Worm (Caenorhabditis elegans) whole organism, young adult: ENCODE measurements around the gene F31D4.8.
A peak's percentile ranks its signal among the peaks of the same experiment; 100 is the strongest.

Source experiments
- B0035.1 ChIP-seq: sonication (generic microtip); optimal IDR thresholded peaks from 2 replicates; lab custom pipeline; 2016; ENCODE audit warnings: missing genetic modification characterization, mild to moderate bottlenecking, missing compliant biosample characterization, missing genotype, missing genetic modification reagents
- C06A6.2 ChIP-seq: fragments of 200-800 bp; sonication (Bioruptor generic); conservative IDR thresholded peaks from 2 replicates; pipeline ENCODE4 v1.3.6; 2022; ENCODE audit warnings: missing genetic modification characterization, missing compliant biosample characterization
- F10E7.11 ChIP-seq: sonication (generic microtip); optimal IDR thresholded peaks from 2 replicates; lab custom pipeline; 2017; ENCODE audit warnings: mild to moderate bottlenecking, missing genetic modification characterization, moderate library complexity, missing compliant biosample characterization
- F22D6.2 ChIP-seq: sonication (generic microtip); optimal IDR thresholded peaks from 2 replicates; lab custom pipeline; 2016; ENCODE audit warnings: mild to moderate bottlenecking, missing genetic modification characterization, missing compliant biosample characterization
- F37B4.10 ChIP-seq: fragments of 200-800 bp; sonication (Bioruptor generic); IDR thresholded peaks from 2 replicates; pipeline ENCODE4 v1.3.6; 2022; ENCODE audit warnings: missing genetic modification characterization, missing compliant biosample characterization
- F55B11.4 ChIP-seq: sonication (generic microtip); optimal IDR thresholded peaks from 2 replicates; lab custom pipeline; 2016; ENCODE audit warnings: missing compliant biosample characterization, missing genetic modification characterization, borderline replicate concordance; ENCODE audit not compliant: insufficient read depth
- F57A8.1 ChIP-seq: fragments of 200-800 bp; sonication (Bioruptor generic); optimal IDR thresholded peaks from 2 replicates; lab custom pipeline; 2018; ENCODE audit warnings: mild to moderate bottlenecking, missing genetic modification characterization, moderate library complexity, missing compliant biosample characterization
- F57C9.4 ChIP-seq: sonication (generic microtip); optimal IDR thresholded peaks from 2 replicates; lab custom pipeline; 2017; ENCODE audit warnings: mild to moderate bottlenecking, missing genetic modification characterization, missing compliant biosample characterization
- Y53G8AR.9 ChIP-seq: fragments of 200-800 bp; sonication (Bioruptor generic); conservative IDR thresholded peaks from 2 replicates; pipeline ENCODE4 v1.3.6; 2022; ENCODE audit warnings: missing genetic modification reagents, missing genetic modification characterization, missing compliant biosample characterization
- ZK185.1 ChIP-seq: sonication (generic microtip); optimal IDR thresholded peaks from 2 replicates; lab custom pipeline; 2016; ENCODE audit warnings: mild to moderate bottlenecking, missing genetic modification characterization, missing compliant biosample characterization; ENCODE audit not compliant: poor library complexity, severe bottlenecking
- akir-1 ChIP-seq: fragments of 200-800 bp; sonication (Bioruptor generic); optimal IDR thresholded peaks from 2 replicates; lab custom pipeline; 2018; ENCODE audit warnings: mild to moderate bottlenecking, missing genetic modification characterization, moderate library complexity, missing compliant biosample characterization
- attf-5 ChIP-seq: fragments of 200-800 bp; sonication (Bioruptor generic); optimal IDR thresholded peaks from 2 replicates; lab custom pipeline; 2018; ENCODE audit warnings: mild to moderate bottlenecking, missing genetic modification characterization, missing compliant biosample characterization
- attf-6 ChIP-seq: fragments of 200-800 bp; sonication (Bioruptor generic); IDR thresholded peaks from 2 replicates; pipeline ENCODE4 v1.3.6; 2022; ENCODE audit warnings: missing genetic modification reagents, missing genetic modification characterization, missing compliant biosample characterization
- cebp-1 ChIP-seq, 2 experiments: fragments of 200-800 bp in 1 of 2; sonication (Bioruptor generic) in 1 of 2; sonication (generic microtip) in 1 of 2; IDR thresholded peaks in 1 of 2; optimal IDR thresholded peaks in 1 of 2; 2 replicates each; pipeline versions ENCODE4 v1.3.6 to Lab custom; 2017 to 2022; ENCODE audit warnings: missing compliant biosample characterization in 2 of 2, missing genetic modification characterization in 2 of 2, mild to moderate bottlenecking in 1 of 2, missing genetic modification reagents in 1 of 2, moderate library complexity in 1 of 2
- ceh-100 ChIP-seq: fragments of 200-800 bp; sonication (Bioruptor generic); IDR thresholded peaks from 2 replicates; pipeline ENCODE4 v1.3.6; 2022; ENCODE audit warnings: missing genetic modification reagents, missing genetic modification characterization, missing compliant biosample characterization
- dox-1 ChIP-seq: fragments of 200-800 bp; sonication (Bioruptor generic); IDR thresholded peaks from 2 replicates; pipeline ENCODE4 v1.3.6; 2022; ENCODE audit warnings: missing genetic modification reagents, missing genetic modification characterization, missing compliant biosample characterization
- ekl-4 ChIP-seq: fragments of 200-800 bp; sonication (Bioruptor generic); IDR thresholded peaks from 2 replicates; pipeline ENCODE4 v1.3.6; 2022; ENCODE audit warnings: missing genetic modification reagents, missing genetic modification characterization, missing compliant biosample characterization
- ets-4 ChIP-seq: fragments of 200-800 bp; sonication (Bioruptor generic); optimal IDR thresholded peaks from 2 replicates; lab custom pipeline; 2018; ENCODE audit warnings: mild to moderate bottlenecking, missing genetic modification characterization, missing compliant biosample characterization
- hmg-1.2 ChIP-seq: fragments of 200-800 bp; sonication (Bioruptor generic); IDR thresholded peaks from 2 replicates; pipeline ENCODE4 v1.3.6; 2022; ENCODE audit warnings: missing genetic modification reagents, missing genetic modification characterization, missing compliant biosample characterization
- let-607 ChIP-seq, 2 experiments: fragments of 200-800 bp in 1 of 2; sonication (Bioruptor generic) in 1 of 2; sonication (generic microtip) in 1 of 2; optimal IDR thresholded peaks; 2 replicates each; lab custom pipeline; 2016 to 2018; ENCODE audit warnings: mild to moderate bottlenecking in 2 of 2, missing compliant biosample characterization in 2 of 2, missing genetic modification characterization in 2 of 2, moderate library complexity in 2 of 2, missing genotype in 1 of 2
- lin-35 ChIP-seq, 3 experiments: fragments of 150-350 bp in 2 of 3; sonication (generic microtip) in 1 of 3; optimal IDR thresholded peaks; 2 replicates each; lab custom pipeline; 2014 to 2018; ENCODE audit warnings: missing biosample characterization in 3 of 3, missing genetic modification characterization in 3 of 3, missing genetic modification reagents in 3 of 3
- lin-40 ChIP-seq: sonication (generic microtip); optimal IDR thresholded peaks from 2 replicates; lab custom pipeline; 2016; ENCODE audit warnings: missing genetic modification characterization, mild to moderate bottlenecking, missing compliant biosample characterization, missing genotype, missing genetic modification reagents
- madf-8 ChIP-seq: fragments of 200-800 bp; sonication (Bioruptor generic); conservative IDR thresholded peaks from 2 replicates; pipeline ENCODE4 v1.3.6; 2022; ENCODE audit warnings: missing genetic modification reagents, missing genetic modification characterization, missing compliant biosample characterization
- mcd-1 ChIP-seq: fragments of 200-800 bp; sonication (Bioruptor generic); IDR thresholded peaks from 2 replicates; pipeline ENCODE4 v1.3.6; 2022; ENCODE audit warnings: missing genetic modification reagents, missing genetic modification characterization, missing compliant biosample characterization
- mel-28 ChIP-seq: sonication (generic microtip); optimal IDR thresholded peaks from 2 replicates; lab custom pipeline; 2016; ENCODE audit warnings: borderline replicate concordance, mild to moderate bottlenecking, missing genetic modification characterization, missing compliant biosample characterization
- nhr-27 ChIP-seq: fragments of 200-800 bp; sonication (Bioruptor generic); optimal IDR thresholded peaks from 2 replicates; lab custom pipeline; 2018; ENCODE audit warnings: mild to moderate bottlenecking, missing genetic modification characterization, moderate library complexity, missing compliant biosample characterization
- nhr-80 ChIP-seq: sonication (generic microtip); optimal IDR thresholded peaks from 2 replicates; lab custom pipeline; 2016; ENCODE audit warnings: missing genetic modification characterization, missing compliant biosample characterization
- nhr-90 ChIP-seq: sonication (generic microtip); optimal IDR thresholded peaks from 2 replicates; lab custom pipeline; 2016; ENCODE audit warnings: missing genotype, mild to moderate bottlenecking, missing genetic modification characterization, missing compliant biosample characterization
- pha-4 ChIP-seq: fragments of 150-350 bp; sonication (generic microtip); optimal IDR thresholded peaks from 2 replicates; lab custom pipeline; 2014; ENCODE audit warnings: missing biosample characterization, missing genetic modification reagents, missing genetic modification characterization
- rec-8 ChIP-seq, 2 experiments: sonication (generic microtip); optimal IDR thresholded peaks; 2 replicates each; lab custom pipeline; 2016; ENCODE audit warnings: mild to moderate bottlenecking in 2 of 2, missing genetic modification characterization in 2 of 2, missing genetic modification reagents in 2 of 2, missing genotype in 2 of 2, missing biosample characterization in 1 of 2, missing compliant biosample characterization in 1 of 2, moderate library complexity in 1 of 2
- repo-1 ChIP-seq: sonication (generic microtip); optimal IDR thresholded peaks from 2 replicates; lab custom pipeline; 2017; ENCODE audit warnings: mild to moderate bottlenecking, missing genetic modification characterization, missing compliant biosample characterization
- sea-2 ChIP-seq: fragments of 200-800 bp; sonication (Bioruptor generic); IDR thresholded peaks from 2 replicates; pipeline ENCODE4 v1.3.6; 2022; ENCODE audit warnings: missing genetic modification characterization, missing compliant biosample characterization
- snpc-1.3 ChIP-seq: sonication (generic microtip); optimal IDR thresholded peaks from 2 replicates; lab custom pipeline; 2017; ENCODE audit warnings: missing genetic modification characterization, mild to moderate bottlenecking, missing compliant biosample characterization, antibody characterized with exemption, moderate library complexity, missing genotype, missing genetic modification reagents; ENCODE audit not compliant: insufficient read depth
- snpc-4 ChIP-seq, 5 experiments: fragments of 150-350 bp in 1 of 5; sonication (generic microtip) in 4 of 5; optimal IDR thresholded peaks; 2 replicates each; lab custom pipeline; 2014 to 2018; ENCODE audit warnings: missing genetic modification characterization in 5 of 5, missing biosample characterization in 3 of 5, antibody characterized with exemption in 2 of 5, mild to moderate bottlenecking in 2 of 5, missing compliant biosample characterization in 2 of 5, missing genotype in 2 of 5, moderate library complexity in 2 of 5, missing genetic modification reagents in 1 of 5
- tbp1 ChIP-seq: fragments of 200-800 bp; sonication (Bioruptor generic); optimal IDR thresholded peaks from 2 replicates; lab custom pipeline; 2018; ENCODE audit warnings: mild to moderate bottlenecking, missing genetic modification characterization, missing compliant biosample characterization
- tbx-9 ChIP-seq: sonication (generic microtip); optimal IDR thresholded peaks from 2 replicates; lab custom pipeline; 2016; ENCODE audit warnings: borderline replicate concordance, missing genetic modification characterization, inconsistent platforms, missing compliant biosample characterization
- tlf-1 ChIP-seq: fragments of 200-800 bp; sonication (Bioruptor generic); optimal IDR thresholded peaks from 2 replicates; lab custom pipeline; 2018; ENCODE audit warnings: mild to moderate bottlenecking, missing genetic modification characterization, missing compliant biosample characterization
- ztf-18 ChIP-seq: sonication (generic microtip); optimal IDR thresholded peaks from 2 replicates; lab custom pipeline; 2016; ENCODE audit warnings: missing genotype, mild to moderate bottlenecking, missing genetic modification characterization, missing compliant biosample characterization
- ztf-28 ChIP-seq: fragments of 200-800 bp; sonication (Bioruptor generic); IDR thresholded peaks from 2 replicates; pipeline ENCODE4 v1.3.6; 2022; ENCODE audit warnings: missing genetic modification reagents, missing genetic modification characterization, missing compliant biosample characterization

F31D4.8 gene

DNA sequence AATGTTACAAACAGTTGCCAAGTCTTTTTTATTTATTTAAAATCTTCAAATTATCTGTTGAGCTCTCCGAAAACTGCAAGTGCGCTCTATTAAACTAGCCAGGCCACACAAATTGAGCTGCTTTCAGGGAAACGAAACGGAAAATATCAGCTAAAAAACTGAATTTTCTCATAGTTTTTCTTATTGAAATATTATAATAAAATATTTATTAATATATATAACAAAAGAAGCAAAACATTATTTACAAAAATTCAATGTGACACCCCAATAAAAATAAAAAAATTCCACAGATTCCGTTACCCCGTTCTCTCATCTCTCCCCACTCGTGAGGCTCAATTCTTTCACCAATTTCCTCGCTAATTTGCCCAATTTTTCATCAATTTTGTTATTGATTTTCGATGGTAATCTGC is 35.7 kb downstream of the F31D4.8 start:
- TF ChIP-seq mcd-1 (GFP tag; lab: Robert Waterston, UW) (peak; percentile 51; the same call in 1 of the 2 replicates), rec-8 (tag; optimal IDR thresholded peaks at IDR 0.05; lab: Kevin White, UChicago) (no peak), ceh-100 (GFP tag; lab: Robert Waterston, UW) (peak; percentile 84)

DNA sequence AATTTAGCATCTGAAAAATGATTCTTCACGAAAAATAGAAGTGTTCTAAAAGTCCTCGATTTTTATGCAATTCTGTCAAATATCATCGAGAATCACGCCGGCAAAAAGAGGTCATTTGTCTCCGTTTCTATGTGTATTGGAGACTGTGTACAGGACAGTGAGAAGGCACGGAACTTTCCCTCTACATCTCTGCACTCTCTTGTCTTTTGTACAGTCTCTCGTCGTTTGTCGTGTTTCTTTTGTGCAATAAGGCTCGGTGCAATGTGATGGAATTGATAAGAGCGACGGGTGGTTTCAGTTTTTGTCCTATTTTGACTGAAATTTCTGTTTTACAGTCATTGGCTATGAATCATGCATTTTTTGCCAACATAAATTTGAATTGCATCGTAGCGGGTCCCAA is 36.4 kb downstream of the F31D4.8 start:
- no peak for TF ChIP-seq mel-28 (tag; lab: Kevin White, UChicago)
- TF ChIP-seq snpc-4 (GFP tag; optimal IDR thresholded peaks at IDR 0.05; lab: Kevin White, UChicago) = no peak
- peak in 1 of 4 experiments; percentile 13 for TF ChIP-seq snpc-4 (tag; optimal IDR thresholded peaks at IDR 0.05; lab: Kevin White, UChicago)
- TF ChIP-seq nhr-90 (tag; lab: Kevin White, UChicago) = no peak
- TF ChIP-seq Y53G8AR.9 = no peak
- peak; percentile 17 for TF ChIP-seq ZK185.1
- no peak for TF ChIP-seq ceh-100 (GFP tag; lab: Robert Waterston, UW)
- no peak for TF ChIP-seq sea-2 (GFP tag; lab: Robert Waterston, UW)
- TF ChIP-seq C06A6.2 (GFP tag; lab: Robert Waterston, UW) = no peak
- no peak for TF ChIP-seq madf-8 (GFP tag; lab: Robert Waterston, UW)
- TF ChIP-seq lin-40 = no peak
- no peak for TF ChIP-seq snpc-1.3 (tag; lab: Kevin White, UChicago)
- TF ChIP-seq dox-1 = peak; percentile 78
- no peak for TF ChIP-seq B0035.1 (tag; lab: Kevin White, UChicago)
- peak; percentile 97 for TF ChIP-seq nhr-80
- no peak for TF ChIP-seq F57C9.4 (tag; lab: Kevin White, UChicago)
- no peak for TF ChIP-seq tbx-9 (tag; lab: Kevin White, UChicago)
- TF ChIP-seq F22D6.2 (tag; lab: Kevin White, UChicago) = no peak
- TF ChIP-seq attf-5 (GFP tag; lab: Kevin White, UChicago) = peak; percentile 57
- no peak for TF ChIP-seq ekl-4 (GFP tag; lab: Robert Waterston, UW)
- TF ChIP-seq akir-1 (GFP tag; lab: Kevin White, UChicago) = no peak
- no peak for TF ChIP-seq let-607 (tag; optimal IDR thresholded peaks at IDR 0.05; lab: Kevin White, UChicago)
- no peak for TF ChIP-seq tbp1 (GFP tag; lab: Kevin White, UChicago)
- no peak for TF ChIP-seq rec-8 (tag; optimal IDR thresholded peaks at IDR 0.05; lab: Kevin White, UChicago)
- TF ChIP-seq nhr-27 (tag; lab: Kevin White, UChicago) = no peak
- TF ChIP-seq attf-6 = no peak
- TF ChIP-seq ztf-18 (tag; lab: Kevin White, UChicago) = no peak
- TF ChIP-seq F37B4.10 (GFP tag; lab: Robert Waterston, UW) = no peak
- TF ChIP-seq hmg-1.2 (GFP tag; lab: Robert Waterston, UW) = peak; percentile 84
- no peak for TF ChIP-seq F57A8.1 (GFP tag; lab: Kevin White, UChicago)
- no peak for TF ChIP-seq lin-35 (GFP tag; optimal IDR thresholded peaks at IDR 0.05; lab: Kevin White, UChicago)
- no peak for TF ChIP-seq repo-1 (tag; lab: Kevin White, UChicago)
- no peak for TF ChIP-seq F10E7.11 (tag; lab: Kevin White, UChicago)
- TF ChIP-seq mcd-1 (GFP tag; lab: Robert Waterston, UW) = no peak
- peak; percentile 7 for TF ChIP-seq ets-4
- no peak for TF ChIP-seq F55B11.4 (tag; lab: Kevin White, UChicago)
- TF ChIP-seq pha-4 (tag; lab: Kevin White, UChicago) = peak; percentile 2
- no peak for TF ChIP-seq ztf-28 (GFP tag; lab: Robert Waterston, UW)
- no peak for TF ChIP-seq tlf-1 (GFP tag; lab: Kevin White, UChicago)
- TF ChIP-seq cebp-1 (GFP tag; IDR thresholded peaks at IDR 0.05; lab: Robert Waterston, UW) = no peak
- peak; percentile 46 for TF ChIP-seq cebp-1 (tag; optimal IDR thresholded peaks at IDR 0.05; lab: Kevin White, UChicago)
- TF ChIP-seq, all 124 proteins: peak for 9
